Fruit fly (Drosophila melanogaster): ENCODE measurements around the gene CG34345.

CG34345 gene

DNA sequence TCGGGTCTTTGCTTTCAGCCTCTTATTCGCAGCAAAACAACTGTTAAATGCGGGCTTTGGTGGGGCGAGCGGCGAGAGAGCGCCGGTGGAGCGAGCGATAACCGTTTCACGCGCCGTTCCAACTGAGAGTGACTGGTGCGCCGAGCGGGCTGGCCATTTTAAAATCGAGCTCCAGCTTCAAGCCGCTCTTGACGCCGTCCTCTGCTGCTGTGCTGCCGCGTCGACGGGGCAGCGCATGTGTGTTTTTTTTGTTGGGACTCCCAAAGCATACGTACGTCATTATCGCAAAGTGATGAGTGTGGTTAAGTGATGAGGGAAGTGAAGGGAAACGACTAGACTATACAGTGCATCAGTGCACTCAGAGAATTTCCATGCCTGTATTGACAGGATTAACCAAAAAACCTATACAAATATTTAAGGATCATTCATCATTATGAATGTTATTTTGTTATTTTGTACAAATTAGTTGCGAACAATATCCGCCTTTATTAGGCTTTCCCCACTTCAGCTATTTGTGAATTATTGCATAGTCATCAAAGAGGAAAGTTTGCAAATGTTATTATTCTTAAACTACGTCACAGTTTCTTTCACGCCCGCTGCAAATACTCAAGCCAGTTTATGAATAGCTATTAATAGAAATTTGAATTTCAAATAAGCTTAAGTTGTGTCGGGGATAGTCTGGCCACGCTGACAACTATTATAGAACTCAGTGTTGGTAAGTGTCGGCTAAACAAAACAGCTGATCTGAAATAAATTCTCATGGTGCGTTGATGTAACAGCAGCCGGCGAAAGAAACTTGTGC lies 50.5 kb downstream of the CG34345 start, which contains the start of gene Spn27A:
Spn27A (minus strand) TSS at position 137 of the 802 bp plus-strand sequence.
- TF ChIP-seq CG11617 (GFP tag; optimal IDR thresholded peaks at IDR 0.05) (peak; percentile 72), toe (GFP tag; optimal IDR thresholded peaks at IDR 0.05) (no peak), cic (GFP tag; optimal IDR thresholded peaks at IDR 0.05) (peak; percentile 62), CG5204 (GFP tag; optimal IDR thresholded peaks at IDR 0.05) (no peak), Crg-1 (GFP tag; optimal IDR thresholded peaks at IDR 0.05) (peak; percentile 64), ovo (GFP tag; optimal IDR thresholded peaks at IDR 0.05) (peak; percentile 41), Mnt (GFP tag; optimal IDR thresholded peaks at IDR 0.05) (peak; percentile 64), kay (GFP tag; ENCODE audit: borderline replicate concordance) (no peak), CG14711 (tag; optimal IDR thresholded peaks at IDR 0.05) (peak; percentile 61), pad (GFP tag; optimal IDR thresholded peaks at IDR 0.05) (peak; percentile 97), Clk (GFP tag; optimal IDR thresholded peaks at IDR 0.05) (peak; percentile 68), bab1 (GFP tag; optimal IDR thresholded peaks at IDR 0.05) (peak; percentile 39), CG1620 (GFP tag; optimal IDR thresholded peaks at IDR 0.05) (peak; percentile 66), CG12768 (GFP tag; optimal IDR thresholded peaks at IDR 0.05) (peak; percentile 70), CG7101 (tag; optimal IDR thresholded peaks at IDR 0.05) (peak; percentile 64), Hr96 (GFP tag; optimal IDR thresholded peaks at IDR 0.05) (no peak), cnc (optimal IDR thresholded peaks at IDR 0.05) (peak; percentile 29 to 75), tj (GFP tag; optimal IDR thresholded peaks at IDR 0.05) (peak; percentile 68), CG7045 (GFP tag; optimal IDR thresholded peaks at IDR 0.05) (peak; percentile 79), CG33017 (tag; optimal IDR thresholded peaks at IDR 0.05) (peak; percentile 11)
